Worm (Caenorhabditis elegans) whole organism, L4/young adult: ENCODE measurements around the gene pes-8.

ENCODE experiments used
- W03F9.2 ChIP-seq: fragments of 150-350 bp; optimal IDR thresholded peaks from 2 replicates; lab custom pipeline; 2014; ENCODE audit warnings: missing biosample characterization, missing genetic modification characterization
- dao-5 ChIP-seq: sonication (generic microtip); optimal IDR thresholded peaks from 2 replicates; lab custom pipeline; 2016; ENCODE audit warnings: missing genotype, missing genetic modification characterization, moderate library complexity, missing compliant biosample characterization

ce11 chrX:9213873-9214341, 37.7 kb upstream of the pes-8 start, which contains the start of gene C35B8.3:
- TF ChIP-seq W03F9.2 (no peak), dao-5 (no peak)
